Fruit fly (Drosophila melanogaster): ENCODE measurements around the gene CG14050.

dm6 chrX:2352819-2353218, 26.8 kb upstream of the CG14050 start:
- TF ChIP-seq N (GFP tag; optimal IDR thresholded peaks at IDR 0.05) (no peak), CG32264 (GFP tag; optimal IDR thresholded peaks at IDR 0.05) (no peak), h (GFP tag; optimal IDR thresholded peaks at IDR 0.05) (no peak), Hr78 (GFP tag; optimal IDR thresholded peaks at IDR 0.05) (no peak), OdsH (GFP tag; optimal IDR thresholded peaks at IDR 0.05) (no peak), Dfd (GFP tag; optimal IDR thresholded peaks at IDR 0.05) (no peak), Rel (GFP tag; optimal IDR thresholded peaks at IDR 0.05) (no peak), Rel (tag; optimal IDR thresholded peaks at IDR 0.05) (no peak), jim (GFP tag; optimal IDR thresholded peaks at IDR 0.05) (no peak), br (GFP tag; optimal IDR thresholded peaks at IDR 0.05) (no peak)

All from whole organism, wandering third instar larva.